Worm (Caenorhabditis elegans): Measurements from ENCODE around the gene B0218.5.

DNA sequence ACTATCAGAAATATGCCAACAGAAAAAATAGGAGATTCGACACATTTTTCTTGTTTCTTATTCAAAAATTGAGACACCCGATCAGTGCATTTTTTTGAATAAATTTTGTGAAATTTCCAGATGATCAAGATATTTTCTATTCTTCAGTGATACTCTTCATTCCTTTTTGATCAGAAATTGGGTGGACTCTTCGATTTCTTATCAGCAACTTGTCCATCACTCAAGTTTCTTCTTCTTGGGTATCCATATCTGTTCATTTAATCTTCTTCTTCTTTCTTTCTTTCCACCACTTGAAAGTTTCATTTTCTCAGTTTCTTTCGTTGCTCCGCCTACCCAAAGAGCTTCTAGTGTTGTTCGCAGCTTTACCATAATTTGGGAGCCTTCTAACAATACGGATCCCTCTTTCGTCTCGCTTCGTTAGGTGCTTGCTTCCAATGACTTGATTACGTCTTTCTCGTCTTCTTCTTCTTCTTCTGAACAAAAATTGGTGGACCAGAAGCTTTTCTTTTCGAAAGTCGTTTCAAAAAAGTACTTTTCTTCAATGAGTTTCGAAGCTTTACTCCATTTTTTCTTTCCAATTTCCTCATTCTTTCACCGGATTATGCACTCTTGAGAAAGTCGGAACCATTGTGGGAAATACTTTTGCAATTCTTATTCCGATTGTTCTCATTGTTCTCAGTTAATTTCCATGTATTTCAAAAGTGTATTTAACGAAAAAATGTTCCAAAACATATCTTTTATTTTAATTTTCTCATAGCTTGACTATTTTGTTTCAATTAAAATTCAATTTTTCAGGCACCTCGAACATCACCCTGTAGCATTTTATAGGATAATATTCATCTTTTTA lies 18.8 kb upstream of the B0218.5 start, which contains the start of gene pct-1:
- TF ChIP-seq med-1 (GFP tag; optimal IDR thresholded peaks at IDR 0.05; ENCODE audit: insufficient read depth), result no peak
- no peak for TF ChIP-seq ztf-23 (GFP tag; IDR thresholded peaks at IDR 0.05)
- no peak for TF ChIP-seq tab-1 (GFP tag; IDR thresholded peaks at IDR 0.05)
- TF ChIP-seq ztf-29 (GFP tag; IDR thresholded peaks at IDR 0.05), result no peak
- TF ChIP-seq flt-1 (GFP tag; IDR thresholded peaks at IDR 0.05), result no peak
- TF ChIP-seq T22C8.4 (GFP tag; IDR thresholded peaks at IDR 0.05), result no peak
- TF ChIP-seq klf-2 (GFP tag; conservative IDR thresholded peaks at IDR 0.05), result no peak
- no peak for TF ChIP-seq cog-1 (tag; optimal IDR thresholded peaks at IDR 0.05)
- TF ChIP-seq ref-1 (GFP tag; conservative IDR thresholded peaks at IDR 0.05), result no peak
